Fruit fly (Drosophila melanogaster) whole organism, embryonic: ENCODE measurements around the gene CG32320.
A peak's percentile ranks its signal among the peaks of the same experiment; 100 is the strongest.

Experiments
- Ada2b ChIP-seq: fragments of 200-800 bp; sonication (Bioruptor generic); IDR thresholded peaks from 2 replicates; pipeline ENCODE4 v1.3.6; 2022; ENCODE audit warnings: missing biosample characterization, missing genetic modification characterization
- Atf-2 ChIP-seq: fragments of 200-800 bp; sonication (Bioruptor generic); optimal IDR thresholded peaks from 2 replicates; lab custom pipeline; 2016; ENCODE audit warnings: missing biosample characterization, missing genetic modification characterization
- CG11504 ChIP-seq: fragments of 200-800 bp; sonication (Bioruptor generic); optimal IDR thresholded peaks from 3 replicates; lab custom pipeline; 2019; ENCODE audit warnings: missing biosample characterization, mild to moderate bottlenecking, missing genetic modification characterization, moderate library complexity
- CG12299 ChIP-seq: fragments of 200-800 bp; sonication (Bioruptor generic); optimal IDR thresholded peaks from 2 replicates; lab custom pipeline; 2018; ENCODE audit warnings: missing biosample characterization, mild to moderate bottlenecking, missing genetic modification characterization
- CG12744 ChIP-seq: fragments of 200-800 bp; sonication (Bioruptor generic); optimal IDR thresholded peaks from 2 replicates; lab custom pipeline; 2016; ENCODE audit warnings: missing biosample characterization, missing genetic modification characterization
- CG13287 ChIP-seq: fragments of 200-800 bp; sonication (Bioruptor generic); IDR thresholded peaks from 2 replicates; pipeline ENCODE4 v1.3.6; 2022; ENCODE audit warnings: missing biosample characterization, missing genetic modification characterization; ENCODE audit not compliant: partially characterized antibody
- CG15601 ChIP-seq: fragments of 200-800 bp; sonication (Bioruptor generic); optimal IDR thresholded peaks from 3 replicates; lab custom pipeline; 2019; ENCODE audit warnings: missing biosample characterization, mild to moderate bottlenecking, missing genetic modification characterization, moderate library complexity
- CG16863 ChIP-seq: fragments of 200-800 bp; sonication (Bioruptor generic); optimal IDR thresholded peaks from 3 replicates; lab custom pipeline; 2016; ENCODE audit warnings: missing biosample characterization, missing genetic modification characterization
- CG18011 ChIP-seq: fragments of 200-800 bp; sonication (Bioruptor generic); optimal IDR thresholded peaks from 2 replicates; lab custom pipeline; 2017; ENCODE audit warnings: missing biosample characterization, missing genetic modification characterization, mild to moderate bottlenecking, moderate library complexity, missing genotype
- CG1832 ChIP-seq: fragments of 200-800 bp; sonication (Bioruptor generic); optimal IDR thresholded peaks from 2 replicates; lab custom pipeline; 2017; ENCODE audit warnings: missing biosample characterization, mild to moderate bottlenecking, missing genetic modification characterization, inconsistent platforms
- CG18619 ChIP-seq: fragments of 200-800 bp; sonication (Bioruptor generic); optimal IDR thresholded peaks from 3 replicates; lab custom pipeline; 2017; ENCODE audit warnings: missing biosample characterization, mild to moderate bottlenecking, missing genetic modification characterization
- CG18764 ChIP-seq: fragments of 200-800 bp; sonication (Bioruptor generic); optimal IDR thresholded peaks from 3 replicates; lab custom pipeline; 2016; ENCODE audit warnings: missing biosample characterization, missing genetic modification characterization
- CG30431 ChIP-seq: fragments of 200-800 bp; sonication (Bioruptor generic); optimal IDR thresholded peaks from 2 replicates; lab custom pipeline; 2017; ENCODE audit warnings: missing biosample characterization, missing genetic modification characterization
- CG3995 ChIP-seq: fragments of 200-800 bp; sonication (Bioruptor generic); optimal IDR thresholded peaks from 3 replicates; lab custom pipeline; 2016; ENCODE audit warnings: missing biosample characterization, missing genetic modification characterization
- CG5180 ChIP-seq: fragments of 200-800 bp; sonication (Bioruptor generic); optimal IDR thresholded peaks from 3 replicates; lab custom pipeline; 2017; ENCODE audit warnings: missing biosample characterization, missing genetic modification characterization, mild to moderate bottlenecking, moderate library complexity, missing genetic modification reagents
- CG6813 ChIP-seq: fragments of 200-800 bp; sonication (Bioruptor generic); optimal IDR thresholded peaks from 2 replicates; lab custom pipeline; 2017; ENCODE audit warnings: missing biosample characterization, missing genetic modification characterization, mild to moderate bottlenecking, moderate library complexity, missing genetic modification reagents
- CG8478 ChIP-seq: fragments of >200 bp; optimal IDR thresholded peaks from 2 replicates; lab custom pipeline; 2018
- CG9437 ChIP-seq: fragments of 200-800 bp; sonication (Bioruptor generic); optimal IDR thresholded peaks from 2 replicates; lab custom pipeline; 2018; ENCODE audit warnings: missing biosample characterization, mild to moderate bottlenecking, missing genetic modification characterization
- CG9932 ChIP-seq: fragments of 200-800 bp; sonication (Bioruptor generic); IDR thresholded peaks from 2 replicates; pipeline ENCODE4 v1.3.6; 2022; ENCODE audit warnings: missing biosample characterization, missing genetic modification characterization
- CHES-1-like ChIP-seq: fragments of 200-800 bp; sonication (Bioruptor generic); optimal IDR thresholded peaks from 2 replicates; lab custom pipeline; 2016; ENCODE audit warnings: missing biosample characterization, missing genetic modification characterization
- D19A ChIP-seq: fragments of 200-800 bp; optimal IDR thresholded peaks from 3 replicates; lab custom pipeline; 2019; ENCODE audit warnings: missing biosample characterization, mild to moderate bottlenecking, missing genetic modification characterization, moderate library complexity
- ERR ChIP-seq: fragments of 200-800 bp; sonication (Bioruptor generic); optimal IDR thresholded peaks from 2 replicates; lab custom pipeline; 2016; ENCODE audit warnings: missing biosample characterization, missing genetic modification characterization
- Kr ChIP-seq: fragments of 200-800 bp; sonication (Bioruptor generic); optimal IDR thresholded peaks from 2 replicates; lab custom pipeline; 2017; ENCODE audit warnings: missing biosample characterization, mild to moderate bottlenecking, missing genetic modification characterization
- Lpt ChIP-seq: fragments of >200 bp; optimal IDR thresholded peaks from 2 replicates; lab custom pipeline; 2018; ENCODE audit warnings: missing biosample characterization, missing genetic modification characterization
- MESR4 ChIP-seq: fragments of 200-800 bp; sonication (Bioruptor generic); optimal IDR thresholded peaks from 2 replicates; lab custom pipeline; 2018; ENCODE audit warnings: missing biosample characterization, mild to moderate bottlenecking, missing genetic modification characterization, moderate library complexity
- Nf-YC ChIP-seq: fragments of 200-800 bp; optimal IDR thresholded peaks from 3 replicates; lab custom pipeline; 2019; ENCODE audit warnings: missing biosample characterization, mild to moderate bottlenecking, missing genetic modification characterization, moderate library complexity
- PHDP ChIP-seq: fragments of 200-800 bp; sonication (Bioruptor generic); optimal IDR thresholded peaks from 3 replicates; lab custom pipeline; 2018; ENCODE audit warnings: missing biosample characterization, mild to moderate bottlenecking, missing genetic modification characterization, moderate library complexity
- Ravus ChIP-seq: fragments of 200-800 bp; sonication (Bioruptor generic); IDR thresholded peaks from 2 replicates; pipeline ENCODE4 v1.3.6; 2022; ENCODE audit warnings: missing biosample characterization, missing genetic modification characterization
- Sox102F ChIP-seq: fragments of 200-800 bp; sonication (Bioruptor generic); optimal IDR thresholded peaks from 2 replicates; lab custom pipeline; 2018; ENCODE audit warnings: missing biosample characterization, mild to moderate bottlenecking, missing genetic modification characterization, moderate library complexity
- Stat92E ChIP-seq, 3 experiments: fragments of >200 bp in 2 of 3; fragments of 200-800 bp in 1 of 3; sonication (Bioruptor generic) in 1 of 3; optimal IDR thresholded peaks; 2 replicates each; lab custom pipeline; 2017 to 2019; ENCODE audit warnings: missing biosample characterization in 3 of 3, missing genetic modification characterization in 3 of 3, mild to moderate bottlenecking in 1 of 3, moderate library complexity in 1 of 3
- cad ChIP-seq: fragments of >200 bp; optimal IDR thresholded peaks from 2 replicates; lab custom pipeline; 2017; ENCODE audit warnings: missing biosample characterization, missing genetic modification characterization
- cas ChIP-seq: fragments of 200-800 bp; sonication (Bioruptor generic); IDR thresholded peaks from 2 replicates; pipeline ENCODE4 v1.3.6; 2022; ENCODE audit warnings: missing biosample characterization, missing genetic modification characterization
- ems ChIP-seq: fragments of 200-800 bp; sonication (Bioruptor generic); optimal IDR thresholded peaks from 3 replicates; lab custom pipeline; 2016; ENCODE audit warnings: missing biosample characterization, missing genetic modification characterization
- en ChIP-seq: fragments of 200-800 bp; sonication (Bioruptor generic); optimal IDR thresholded peaks from 2 replicates; lab custom pipeline; 2016; ENCODE audit warnings: missing biosample characterization, missing genetic modification characterization
- gce ChIP-seq: fragments of 200-800 bp; sonication (Bioruptor generic); IDR thresholded peaks from 3 replicates; pipeline ENCODE4 v1.3.6; 2022; ENCODE audit warnings: missing biosample characterization, missing genetic modification characterization
- grau ChIP-seq: fragments of 200-800 bp; optimal IDR thresholded peaks from 3 replicates; lab custom pipeline; 2019; ENCODE audit warnings: missing biosample characterization, mild to moderate bottlenecking, missing genetic modification characterization, moderate library complexity
- hkb ChIP-seq, 2 experiments: fragments of 200-800 bp in 1 of 2; fragments of >200 bp in 1 of 2; sonication (Bioruptor generic) in 1 of 2; IDR thresholded peaks in 1 of 2; optimal IDR thresholded peaks in 1 of 2; 2 replicates each; pipeline versions ENCODE4 v1.3.6 to Lab custom; 2017 to 2022; ENCODE audit warnings: missing biosample characterization in 1 of 2, missing genetic modification characterization in 1 of 2
- insv ChIP-seq, 2 experiments: fragments of 200-800 bp; sonication (Bioruptor generic); optimal IDR thresholded peaks; 3 replicates each; lab custom pipeline; 2016 to 2018; ENCODE audit warnings: missing biosample characterization in 2 of 2, missing genetic modification characterization in 2 of 2
- kni ChIP-seq: fragments of 200-800 bp; sonication (Bioruptor generic); optimal IDR thresholded peaks from 3 replicates; lab custom pipeline; 2017; ENCODE audit warnings: mild to moderate bottlenecking, missing biosample characterization, missing genetic modification reagents, missing genetic modification characterization
- lbe ChIP-seq: fragments of 200-800 bp; sonication (Bioruptor generic); optimal IDR thresholded peaks from 2 replicates; lab custom pipeline; 2016; ENCODE audit warnings: missing biosample characterization, mild to moderate bottlenecking, missing genetic modification characterization
- p53 ChIP-seq: fragments of 200-800 bp; sonication (Bioruptor generic); optimal IDR thresholded peaks from 2 replicates; lab custom pipeline; 2016; ENCODE audit warnings: missing biosample characterization, missing genetic modification characterization
- run ChIP-seq: fragments of 200-800 bp; sonication (Bioruptor generic); optimal IDR thresholded peaks from 3 replicates; lab custom pipeline; 2018; ENCODE audit warnings: missing biosample characterization, mild to moderate bottlenecking, missing genetic modification characterization
- schlank ChIP-seq: fragments of 200-800 bp; sonication (Bioruptor generic); optimal IDR thresholded peaks from 2 replicates; lab custom pipeline; 2018; ENCODE audit warnings: missing biosample characterization, mild to moderate bottlenecking, missing genetic modification characterization
- seq ChIP-seq: fragments of 200-800 bp; sonication (Bioruptor generic); IDR thresholded peaks from 2 replicates; pipeline ENCODE4 v1.3.6; 2022; ENCODE audit warnings: missing biosample characterization, missing genetic modification characterization
- sima ChIP-seq: fragments of 200-800 bp; sonication (Bioruptor generic); optimal IDR thresholded peaks from 2 replicates; lab custom pipeline; 2016; ENCODE audit warnings: missing biosample characterization, missing genetic modification characterization
- slp2 ChIP-seq: fragments of 200-800 bp; sonication (Bioruptor generic); optimal IDR thresholded peaks from 2 replicates; lab custom pipeline; 2016; ENCODE audit warnings: missing biosample characterization, missing genetic modification characterization
- sqz ChIP-seq: fragments of 200-800 bp; sonication (Bioruptor generic); optimal IDR thresholded peaks from 3 replicates; lab custom pipeline; 2018; ENCODE audit warnings: missing biosample characterization, mild to moderate bottlenecking, missing genetic modification characterization
- sug ChIP-seq: fragments of 200-800 bp; optimal IDR thresholded peaks from 2 replicates; lab custom pipeline; 2019; ENCODE audit warnings: missing biosample characterization, mild to moderate bottlenecking, missing genetic modification characterization, moderate library complexity
- tgo ChIP-seq: fragments of 200-800 bp; sonication (Bioruptor generic); IDR thresholded peaks from 3 replicates; pipeline ENCODE4 v1.3.6; 2022; ENCODE audit warnings: missing biosample characterization, missing genetic modification characterization
- tna ChIP-seq: fragments of 200-800 bp; sonication (Bioruptor generic); IDR thresholded peaks from 2 replicates; pipeline ENCODE4 v1.3.6; 2022; ENCODE audit warnings: missing biosample characterization, missing genetic modification characterization; ENCODE audit not compliant: partially characterized antibody

Gene CG32320

dm6 chr3L:1368201-1368617, 30.2 kb upstream of the CG32320 start (continued):
- TF ChIP-seq Ada2b (GFP tag; lab: Robert Waterston, UW) (peak; percentile 81), CG6813 (GFP tag; lab: Kevin White, UChicago) (peak; percentile 75), insv (GFP tag; optimal IDR thresholded peaks at IDR 0.05; lab: Kevin White, UChicago) (no peak), D19A (tag; lab: Kevin White, UChicago) (peak; percentile 28), grau (tag; lab: Kevin White, UChicago) (peak; percentile 71), CG12744 (GFP tag; lab: Kevin White, UChicago) (peak; percentile 46), sima (GFP tag; lab: Kevin White, UChicago) (no peak), schlank (tag; lab: Kevin White, UChicago) (peak; percentile 19), gce (peak; percentile 66; the same call in 1 of the 3 replicates), cas (GFP tag; lab: Robert Waterston, UW) (0 out of 2 replicates have a peak, but pooled peaks have one; percentile 10), kni (GFP tag; lab: Kevin White, UChicago) (no peak), Sox102F (GFP tag; lab: Kevin White, UChicago) (peak; percentile 73), lbe (peak; percentile 74), CG18011 (GFP tag; lab: Kevin White, UChicago) (peak; percentile 42), CG15601 (peak; percentile 23), p53 (GFP tag; lab: Kevin White, UChicago) (no peak), Stat92E (GFP tag; optimal IDR thresholded peaks at IDR 0.05; lab: Kevin White, UChicago) (no peak), CG8478 (lab: Kevin White, UChicago) (no peak), cad (no peak), CG18619 (GFP tag; lab: Kevin White, UChicago) (peak; percentile 67), ERR (GFP tag; lab: Kevin White, UChicago) (peak; percentile 67), sqz (GFP tag; lab: Kevin White, UChicago) (peak; percentile 24), Lpt (GFP tag; lab: Kevin White, UChicago) (no peak), CG5180 (GFP tag; lab: Kevin White, UChicago) (peak; percentile 96), hkb (optimal IDR thresholded peaks at IDR 0.05; lab: Kevin White, UChicago) (no peak), hkb (GFP tag; IDR thresholded peaks at IDR 0.05; lab: Robert Waterston, UW) (peak; percentile 83), CG11504 (tag; lab: Kevin White, UChicago) (peak; percentile 74), CG18764 (GFP tag; lab: Kevin White, UChicago) (peak; percentile 33), CG30431 (GFP tag; lab: Kevin White, UChicago) (peak; percentile 78), en (peak; percentile 13), CHES-1-like (GFP tag; lab: Kevin White, UChicago) (peak; percentile 59), slp2 (peak; percentile 73), run (tag; lab: Kevin White, UChicago) (peak; percentile 44), PHDP (tag; lab: Kevin White, UChicago) (peak; percentile 68), tgo (GFP tag; lab: Robert Waterston, UW) (peak; percentile 79), Kr (GFP tag; lab: Kevin White, UChicago) (peak; percentile 13), ems (GFP tag; lab: Kevin White, UChicago) (peak; percentile 76), MESR4 (GFP tag; lab: Kevin White, UChicago) (no peak), Nf-YC (tag; lab: Kevin White, UChicago) (peak; percentile 18), seq (GFP tag; lab: Robert Waterston, UW) (peak; percentile 75), CG9437 (GFP tag; lab: Kevin White, UChicago) (peak; percentile 6), CG13287 (GFP tag; lab: Robert Waterston, UW) (no peak; the same call in 1 of the 2 replicates), CG1832 (GFP tag; lab: Kevin White, UChicago) (no peak), sug (peak; percentile 33), CG9932 (peak; percentile 85), Ravus (peak; percentile 55), tna (GFP tag; lab: Robert Waterston, UW) (no peak), Atf-2 (peak; percentile 61), CG3995 (GFP tag; lab: Kevin White, UChicago) (peak; percentile 48), CG16863 (GFP tag; lab: Kevin White, UChicago) (peak; percentile 61), CG12299 (peak; percentile 21)
